Worm (Caenorhabditis elegans): Measurements from ENCODE around the gene R74.8.

DNA sequence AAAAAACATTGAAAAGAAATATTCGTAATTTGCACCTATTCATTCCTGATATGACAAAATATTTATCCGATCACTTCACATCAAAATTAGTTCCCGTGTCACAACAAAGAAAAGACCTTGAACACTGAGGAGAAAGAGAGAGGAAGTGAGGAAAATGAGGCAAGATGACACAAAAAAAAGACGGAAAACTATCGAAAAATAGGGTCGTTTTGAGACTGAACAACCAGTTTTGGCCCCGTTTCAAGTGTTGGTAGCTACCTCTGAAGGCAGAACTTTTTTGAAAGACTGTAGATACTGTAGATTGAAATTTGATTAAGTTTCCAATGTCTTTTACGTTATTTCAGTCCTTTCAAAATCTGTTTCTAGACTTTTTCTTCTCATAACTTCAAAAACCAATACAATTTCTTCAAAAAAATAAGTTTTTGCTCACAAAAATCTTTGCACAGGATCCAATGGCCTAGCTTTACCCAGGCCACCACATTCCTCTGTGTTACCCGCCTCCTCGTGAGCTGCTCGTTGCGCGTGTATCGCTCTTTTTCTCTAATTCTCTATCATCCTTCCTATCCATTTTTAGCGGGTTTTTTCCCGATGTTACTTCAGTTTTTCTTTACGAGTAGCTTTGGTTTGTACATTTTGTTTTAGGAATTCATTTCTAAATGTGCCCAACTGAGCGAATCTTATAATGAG is 9.6 kb upstream of the R74.8 start:
- TF ChIP-seq T22C8.4 (GFP tag; IDR thresholded peaks at IDR 0.05) (no peak), tab-1 (GFP tag; IDR thresholded peaks at IDR 0.05) (no peak; the same call in 1 of the 2 replicates), ztf-29 (GFP tag; IDR thresholded peaks at IDR 0.05) (no peak), flt-1 (GFP tag; IDR thresholded peaks at IDR 0.05) (no peak), cog-1 (tag; optimal IDR thresholded peaks at IDR 0.05) (peak; percentile 47), med-1 (GFP tag; optimal IDR thresholded peaks at IDR 0.05; ENCODE audit: insufficient read depth) (no peak), ztf-23 (GFP tag; IDR thresholded peaks at IDR 0.05) (peak; percentile 75), klf-2 (GFP tag; conservative IDR thresholded peaks at IDR 0.05) (no peak), ref-1 (GFP tag; conservative IDR thresholded peaks at IDR 0.05) (no peak)
